Worm (Caenorhabditis elegans) whole organism, L4 larva: ENCODE results near the gene atgp-1.

Experiments used
- ceh-20 ChIP-seq: fragments of 200-800 bp; sonication (Bioruptor generic); IDR thresholded peaks from 2 replicates; pipeline ENCODE4 v1.3.6; 2022; ENCODE audit warnings: missing genetic modification reagents, missing genetic modification characterization, missing compliant biosample characterization
- ceh-28 ChIP-seq: fragments of 150-350 bp; optimal IDR thresholded peaks from 2 replicates; lab custom pipeline; 2014; ENCODE audit warnings: missing biosample characterization, missing genetic modification reagents, missing genetic modification characterization
- fos-1 ChIP-seq: fragments of 150-350 bp; optimal IDR thresholded peaks from 2 replicates; lab custom pipeline; 2014; ENCODE audit warnings: missing biosample characterization, missing genetic modification characterization
- jun-1 ChIP-seq: fragments of 150-350 bp; optimal IDR thresholded peaks from 2 replicates; lab custom pipeline; 2014; ENCODE audit warnings: missing biosample characterization, missing genetic modification reagents, missing genetic modification characterization
- lin-15B ChIP-seq: fragments of 150-350 bp; sonication (generic microtip); optimal IDR thresholded peaks from 3 replicates; lab custom pipeline; 2014; ENCODE audit warnings: missing biosample characterization, missing genetic modification characterization
- lin-39 ChIP-seq: fragments of 150-350 bp; optimal IDR thresholded peaks from 2 replicates; lab custom pipeline; 2014; ENCODE audit warnings: missing biosample characterization, missing genetic modification reagents, missing genetic modification characterization
- mxl-2 ChIP-seq: fragments of 200-800 bp; sonication (Bioruptor generic); conservative IDR thresholded peaks from 2 replicates; pipeline ENCODE4 v1.3.6; 2022; ENCODE audit warnings: missing genetic modification reagents, missing genetic modification characterization, missing compliant biosample characterization
- mxl-3 ChIP-seq: fragments of 200-800 bp; sonication (Bioruptor generic); optimal IDR thresholded peaks from 2 replicates; lab custom pipeline; 2018; ENCODE audit warnings: mild to moderate bottlenecking, missing genetic modification characterization, missing compliant biosample characterization
- nhr-76 ChIP-seq: fragments of 150-350 bp; optimal IDR thresholded peaks from 2 replicates; lab custom pipeline; 2014; ENCODE audit warnings: missing biosample characterization, missing genetic modification characterization
- saeg-2 ChIP-seq: fragments of 200-800 bp; sonication (Bioruptor generic); IDR thresholded peaks from 2 replicates; pipeline ENCODE4 v1.3.6; 2022; ENCODE audit warnings: missing genetic modification reagents, missing genetic modification characterization, missing compliant biosample characterization

ce11 chrIV:17232899-17233298 lies 36.2 kb upstream of the atgp-1 start:
- TF ChIP-seq mxl-3 (GFP tag; lab: Kevin White, UChicago) (no peak), ceh-20 (GFP tag; lab: Robert Waterston, UW) (no peak), ceh-28 (tag; lab: Kevin White, UChicago) (no peak), lin-15B (tag; lab: Kevin White, UChicago) (no peak), mxl-2 (GFP tag; lab: Robert Waterston, UW) (no peak), saeg-2 (GFP tag; lab: Robert Waterston, UW) (no peak), lin-39 (tag; lab: Kevin White, UChicago) (no peak), fos-1 (tag; lab: Kevin White, UChicago) (no peak), nhr-76 (tag; lab: Kevin White, UChicago) (no peak), jun-1 (tag; lab: Kevin White, UChicago) (no peak)
